Worm (Caenorhabditis elegans) whole organism, L4 larva: ENCODE measurements around the gene nlp-76.

Experiments used
- F44E2.7 ChIP-seq: fragments of 200-800 bp; sonication (Bioruptor generic); IDR thresholded peaks from 2 replicates; pipeline ENCODE4 v2.1.2; 2022; ENCODE audit warnings: missing genetic modification characterization, missing compliant biosample characterization
- R02D3.7 ChIP-seq: fragments of 150-350 bp; sonication (generic microtip); optimal IDR thresholded peaks from 3 replicates; lab custom pipeline; 2014; ENCODE audit warnings: missing biosample characterization, missing genetic modification characterization
- T26A8.4 ChIP-seq: fragments of 200-800 bp; sonication (Bioruptor generic); IDR thresholded peaks from 2 replicates; pipeline ENCODE4 v1.3.6; 2022; ENCODE audit warnings: missing genetic modification characterization, missing compliant biosample characterization
- Y48G9A.11 ChIP-seq: fragments of 200-800 bp; sonication (Bioruptor generic); IDR thresholded peaks from 2 replicates; pipeline ENCODE4 v1.3.6; 2022; ENCODE audit warnings: missing genetic modification reagents, missing genetic modification characterization, missing compliant biosample characterization
- Y75B8A.6 ChIP-seq: fragments of 200-800 bp; sonication (Bioruptor generic); IDR thresholded peaks from 2 replicates; pipeline ENCODE4 v1.3.6; 2022; ENCODE audit warnings: missing genetic modification reagents, missing genetic modification characterization, missing compliant biosample characterization
- aha-1 ChIP-seq: fragments of 150-350 bp; peaks from one replicate; lab custom pipeline; 2014; ENCODE audit warnings: missing biosample characterization, missing genetic modification characterization
- aly-2 ChIP-seq: sonication (generic microtip); optimal IDR thresholded peaks from 2 replicates; lab custom pipeline; 2018; ENCODE audit warnings: missing biosample characterization, missing genetic modification characterization
- arid-1 ChIP-seq: fragments of 200-800 bp; sonication (Bioruptor generic); conservative IDR thresholded peaks from 2 replicates; pipeline ENCODE4 v1.3.6; 2022; ENCODE audit warnings: missing genetic modification reagents, missing genetic modification characterization, missing compliant biosample characterization
- attf-4 ChIP-seq: sonication (generic microtip); optimal IDR thresholded peaks from 3 replicates; lab custom pipeline; 2017; ENCODE audit warnings: missing biosample characterization, missing genetic modification characterization
- ceh-20 ChIP-seq: fragments of 200-800 bp; sonication (Bioruptor generic); IDR thresholded peaks from 2 replicates; pipeline ENCODE4 v1.3.6; 2022; ENCODE audit warnings: missing genetic modification reagents, missing genetic modification characterization, missing compliant biosample characterization
- ceh-28 ChIP-seq: fragments of 150-350 bp; optimal IDR thresholded peaks from 2 replicates; lab custom pipeline; 2014; ENCODE audit warnings: missing biosample characterization, missing genetic modification reagents, missing genetic modification characterization
- ceh-32 ChIP-seq: sonication (generic microtip); optimal IDR thresholded peaks from 2 replicates; lab custom pipeline; 2016; ENCODE audit warnings: mild to moderate bottlenecking, missing genetic modification characterization, missing compliant biosample characterization; ENCODE audit not compliant: poor library complexity
- ceh-44 ChIP-seq: fragments of 200-800 bp; sonication (Bioruptor generic); IDR thresholded peaks from 2 replicates; pipeline ENCODE4 v1.3.6; 2022; ENCODE audit warnings: missing genetic modification reagents, missing genetic modification characterization, missing compliant biosample characterization
- ceh-62 ChIP-seq: sonication (generic microtip); optimal IDR thresholded peaks from 2 replicates; lab custom pipeline; 2017; ENCODE audit warnings: missing biosample characterization, missing genetic modification characterization
- ces-1 ChIP-seq: fragments of 150-350 bp; sonication (generic microtip); optimal IDR thresholded peaks from 4 replicates; lab custom pipeline; 2014; ENCODE audit warnings: missing biosample characterization, missing genetic modification reagents, missing genetic modification characterization
- dmd-8 ChIP-seq: fragments of 200-800 bp; sonication (Bioruptor generic); IDR thresholded peaks from 2 replicates; pipeline ENCODE4 v1.3.6; 2022; ENCODE audit warnings: missing genetic modification characterization, missing compliant biosample characterization
- dve-1 ChIP-seq: sonication (generic microtip); optimal IDR thresholded peaks from 2 replicates; lab custom pipeline; 2017; ENCODE audit warnings: antibody characterized with exemption, mild to moderate bottlenecking, missing genetic modification characterization, missing compliant biosample characterization; ENCODE audit not compliant: insufficient read depth
- egl-27 ChIP-seq: sonication (generic microtip); optimal IDR thresholded peaks from 3 replicates; lab custom pipeline; 2017; ENCODE audit warnings: missing biosample characterization, missing genetic modification reagents, missing genetic modification characterization
- egl-43 ChIP-seq: fragments of 200-800 bp; sonication (Bioruptor generic); IDR thresholded peaks from 2 replicates; pipeline ENCODE4 v1.3.6; 2022; ENCODE audit warnings: missing genetic modification reagents, missing genetic modification characterization, missing compliant biosample characterization
- fkh-10 ChIP-seq: fragments of 150-350 bp; optimal IDR thresholded peaks from 2 replicates; lab custom pipeline; 2014; ENCODE audit warnings: missing biosample characterization, missing genetic modification reagents, missing genetic modification characterization
- fos-1 ChIP-seq: fragments of 150-350 bp; optimal IDR thresholded peaks from 2 replicates; lab custom pipeline; 2014; ENCODE audit warnings: missing biosample characterization, missing genetic modification characterization
- hif-1 ChIP-seq, 2 experiments: sonication (generic microtip); optimal IDR thresholded peaks; 2 replicates each; lab custom pipeline; 2016 to 2017; ENCODE audit warnings: missing compliant biosample characterization in 2 of 2, missing genetic modification characterization in 2 of 2, missing genetic modification reagents in 2 of 2, missing genotype in 2 of 2, mild to moderate bottlenecking in 1 of 2
- hmg-1.1 ChIP-seq: fragments of 200-800 bp; sonication (Bioruptor generic); IDR thresholded peaks from 2 replicates; pipeline ENCODE4 v1.3.6; 2022; ENCODE audit warnings: missing genetic modification reagents, missing genetic modification characterization, missing compliant biosample characterization
- lim-7 ChIP-seq: fragments of 200-800 bp; sonication (Bioruptor generic); IDR thresholded peaks from 2 replicates; pipeline ENCODE4 v1.3.6; 2022; ENCODE audit warnings: missing genetic modification characterization, missing compliant biosample characterization
- lin-1 ChIP-seq: fragments of 200-800 bp; sonication (Bioruptor generic); IDR thresholded peaks from 2 replicates; pipeline ENCODE4 v1.3.6; 2022; ENCODE audit warnings: missing genetic modification reagents, missing genetic modification characterization, missing compliant biosample characterization
- lin-13 ChIP-seq: fragments of 150-350 bp; optimal IDR thresholded peaks from 2 replicates; lab custom pipeline; 2014; ENCODE audit warnings: missing biosample characterization, missing genetic modification reagents, missing genetic modification characterization
- lin-29 ChIP-seq: fragments of 200-800 bp; sonication (Bioruptor generic); IDR thresholded peaks from 2 replicates; pipeline ENCODE4 v1.3.6; 2022; ENCODE audit warnings: missing genetic modification reagents, missing genetic modification characterization, missing compliant biosample characterization
- madf-9 ChIP-seq: fragments of 200-800 bp; sonication (Bioruptor generic); conservative IDR thresholded peaks from 2 replicates; pipeline ENCODE4 v1.3.6; 2022; ENCODE audit warnings: missing genetic modification reagents, missing genetic modification characterization, missing compliant biosample characterization
- mep-1 ChIP-seq: fragments of 150-350 bp; sonication (generic microtip); optimal IDR thresholded peaks from 3 replicates; lab custom pipeline; 2014; ENCODE audit warnings: missing biosample characterization, missing genetic modification characterization
- mxl-2 ChIP-seq: fragments of 200-800 bp; sonication (Bioruptor generic); conservative IDR thresholded peaks from 2 replicates; pipeline ENCODE4 v1.3.6; 2022; ENCODE audit warnings: missing genetic modification reagents, missing genetic modification characterization, missing compliant biosample characterization
- nhr-10 ChIP-seq: fragments of 150-350 bp; optimal IDR thresholded peaks from 2 replicates; lab custom pipeline; 2014; ENCODE audit warnings: missing biosample characterization, missing genetic modification characterization
- nhr-11 ChIP-seq: fragments of 150-350 bp; optimal IDR thresholded peaks from 2 replicates; lab custom pipeline; 2014; ENCODE audit warnings: missing biosample characterization, missing genetic modification characterization
- nhr-111 ChIP-seq: fragments of 200-800 bp; sonication (Bioruptor generic); optimal IDR thresholded peaks from 2 replicates; lab custom pipeline; 2018; ENCODE audit warnings: mild to moderate bottlenecking, missing genetic modification characterization, missing compliant biosample characterization
- nhr-237 ChIP-seq: sonication (generic microtip); optimal IDR thresholded peaks from 2 replicates; lab custom pipeline; 2017; ENCODE audit warnings: missing biosample characterization, missing genetic modification characterization
- nhr-41 ChIP-seq: fragments of 200-800 bp; sonication (Bioruptor generic); IDR thresholded peaks from 2 replicates; pipeline ENCODE4 v1.3.6; 2022; ENCODE audit warnings: missing genetic modification reagents, missing genetic modification characterization, missing compliant biosample characterization
- nhr-42 ChIP-seq: fragments of 200-800 bp; sonication (Bioruptor generic); IDR thresholded peaks from 2 replicates; pipeline ENCODE4 v1.3.6; 2022; ENCODE audit warnings: missing genetic modification characterization, missing compliant biosample characterization
- nhr-6 ChIP-seq: fragments of 150-350 bp; optimal IDR thresholded peaks from 2 replicates; lab custom pipeline; 2014; ENCODE audit warnings: missing biosample characterization, missing genetic modification characterization
- php-3 ChIP-seq: fragments of 200-800 bp; sonication (Bioruptor generic); IDR thresholded peaks from 2 replicates; pipeline ENCODE4 v1.3.6; 2022; ENCODE audit warnings: missing genetic modification reagents, missing genetic modification characterization, missing compliant biosample characterization
- rbr-2 ChIP-seq: sonication (generic microtip); optimal IDR thresholded peaks from 2 replicates; lab custom pipeline; 2016; ENCODE audit warnings: missing genotype, missing genetic modification characterization, missing compliant biosample characterization
- skn-1 ChIP-seq: fragments of 150-350 bp; optimal IDR thresholded peaks from 2 replicates; lab custom pipeline; 2014; ENCODE audit warnings: missing biosample characterization, missing genetic modification characterization
- snpc-1.2 ChIP-seq: fragments of 200-800 bp; sonication (Bioruptor generic); IDR thresholded peaks from 2 replicates; pipeline ENCODE4 v1.3.6; 2022; ENCODE audit warnings: missing genetic modification reagents, missing genetic modification characterization, missing compliant biosample characterization
- snpc-4 ChIP-seq: fragments of 150-350 bp; optimal IDR thresholded peaks from 2 replicates; lab custom pipeline; 2014; ENCODE audit warnings: missing biosample characterization, missing genetic modification characterization
- spr-1 ChIP-seq: sonication (generic microtip); optimal IDR thresholded peaks from 2 replicates; lab custom pipeline; 2016; ENCODE audit warnings: mild to moderate bottlenecking, missing genetic modification characterization, missing compliant biosample characterization
- spr-3 ChIP-seq: fragments of 200-800 bp; sonication (Bioruptor generic); optimal IDR thresholded peaks from 2 replicates; lab custom pipeline; 2018; ENCODE audit warnings: mild to moderate bottlenecking, missing genetic modification characterization, missing compliant biosample characterization
- tra-1 ChIP-seq: fragments of 200-800 bp; sonication (Bioruptor generic); IDR thresholded peaks from 2 replicates; pipeline ENCODE4 v1.3.6; 2022; ENCODE audit warnings: missing genetic modification reagents, missing genetic modification characterization, missing compliant biosample characterization
- unc-39 ChIP-seq: sonication (generic microtip); optimal IDR thresholded peaks from 2 replicates; lab custom pipeline; 2017; ENCODE audit warnings: missing biosample characterization, missing genetic modification characterization
- vab-7 ChIP-seq: fragments of 200-800 bp; sonication (Bioruptor generic); IDR thresholded peaks from 2 replicates; pipeline ENCODE4 v1.3.6; 2022; ENCODE audit warnings: missing genetic modification reagents, missing genetic modification characterization, missing compliant biosample characterization
- zfp-3 ChIP-seq: fragments of 200-800 bp; sonication (Bioruptor generic); conservative IDR thresholded peaks from 2 replicates; pipeline ENCODE4 v1.3.6; 2022; ENCODE audit warnings: missing genetic modification reagents, missing genetic modification characterization, missing compliant biosample characterization
- ztf-11 ChIP-seq: fragments of 150-350 bp; optimal IDR thresholded peaks from 2 replicates; lab custom pipeline; 2014; ENCODE audit warnings: missing biosample characterization, missing genetic modification characterization

nlp-76 gene

DNA sequence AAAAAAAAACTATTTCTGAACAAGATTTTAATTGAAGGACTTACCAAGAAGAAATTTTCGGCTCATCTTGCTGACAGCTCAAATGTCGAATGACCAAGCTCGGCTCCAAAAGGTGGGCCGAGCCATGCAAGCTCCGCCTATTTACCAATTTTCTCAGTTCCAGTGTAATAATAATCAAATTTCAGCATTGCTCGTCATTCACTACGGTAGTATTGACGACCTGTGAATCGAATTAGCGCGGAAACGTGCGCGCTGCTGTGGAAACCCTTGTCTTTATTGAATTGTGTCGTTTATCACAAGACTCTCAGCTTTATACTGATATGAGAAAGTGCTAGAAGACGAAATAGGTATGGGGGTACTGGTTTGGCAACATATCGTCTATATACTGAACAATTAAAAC is at the start of gene nlp-76 (continued):
- 0 out of 2 replicates have a peak, but pooled peaks have one; percentile 21 for TF ChIP-seq php-3
- TF ChIP-seq lin-13 (GFP tag; lab: Kevin White, UChicago): no peak
- no peak for TF ChIP-seq rbr-2 (tag; lab: Kevin White, UChicago)
- peak; percentile 61; the same call in 1 of the 2 replicates for TF ChIP-seq lim-7
- TF ChIP-seq lin-29 (GFP tag; lab: Robert Waterston, UW): no peak
- TF ChIP-seq nhr-11 (tag; lab: Kevin White, UChicago): no peak
- TF ChIP-seq ceh-62: no peak
- TF ChIP-seq hmg-1.1 (GFP tag; lab: Robert Waterston, UW): 0 out of 2 replicates have a peak, but pooled peaks have one; percentile 36
- TF ChIP-seq zfp-3 (GFP tag; lab: Robert Waterston, UW): 0 out of 2 replicates have a peak, but pooled peaks have one; percentile 11
- TF ChIP-seq mep-1 (tag; lab: Kevin White, UChicago): peak; percentile 41
- no peak for TF ChIP-seq ceh-44 (GFP tag; lab: Robert Waterston, UW)
- TF ChIP-seq dve-1: no peak
- no peak for TF ChIP-seq ceh-32
- TF ChIP-seq nhr-10 (tag; lab: Kevin White, UChicago): no peak
- TF ChIP-seq fkh-10: no peak
- TF ChIP-seq nhr-41 (GFP tag; lab: Robert Waterston, UW): no peak
- TF ChIP-seq aha-1 (tag; lab: Kevin White, UChicago): peak; percentile 98
- TF ChIP-seq mxl-2: no peak
- no peak for TF ChIP-seq ces-1 (GFP tag; lab: Kevin White, UChicago)
- no peak for TF ChIP-seq nhr-6 (tag; lab: Kevin White, UChicago)
- no peak for TF ChIP-seq fos-1 (tag; lab: Kevin White, UChicago)
- TF ChIP-seq tra-1 (GFP tag; lab: Robert Waterston, UW): no peak
- TF ChIP-seq madf-9 (GFP tag; lab: Robert Waterston, UW): no peak
- no peak for TF ChIP-seq vab-7 (GFP tag; lab: Robert Waterston, UW)
- no peak for TF ChIP-seq F44E2.7 (GFP tag; lab: Robert Waterston, UW)
- TF ChIP-seq lin-1 (GFP tag; lab: Robert Waterston, UW): no peak
- TF ChIP-seq attf-4 (tag; lab: Kevin White, UChicago): no peak
- no peak for TF ChIP-seq dmd-8 (GFP tag; lab: Robert Waterston, UW)
- TF ChIP-seq spr-3 (GFP tag; lab: Kevin White, UChicago): peak; percentile 39
- TF ChIP-seq nhr-237 (tag; lab: Kevin White, UChicago): no peak
- no peak for TF ChIP-seq Y75B8A.6 (GFP tag; lab: Robert Waterston, UW)

DNA sequence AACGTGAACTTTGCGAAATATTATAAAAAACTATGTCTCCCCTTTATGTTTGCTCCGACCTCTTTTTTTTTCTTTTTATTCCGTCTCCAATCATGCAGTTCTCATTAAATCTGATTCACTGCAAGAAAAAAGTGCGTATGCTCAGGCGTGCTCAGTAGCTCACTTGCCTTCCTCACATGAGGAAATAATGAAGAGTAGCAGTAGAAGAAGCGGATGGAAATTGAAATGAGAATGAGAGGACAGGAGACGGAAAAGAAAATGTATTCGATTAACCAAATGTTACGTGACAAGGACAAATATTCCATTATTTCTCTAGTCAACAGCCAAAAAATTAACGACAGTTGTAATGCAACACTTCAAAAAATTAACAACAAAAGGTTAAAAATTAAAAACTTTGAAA is 49.3 kb upstream of the nlp-76 start:
- TF ChIP-seq Y48G9A.11 (GFP tag; lab: Robert Waterston, UW) (no peak), hif-1 (tag; optimal IDR thresholded peaks at IDR 0.05; lab: Kevin White, UChicago) (peak in 1 of 2 experiments; percentile 19), aha-1 (tag; lab: Kevin White, UChicago) (peak; percentile 98)

DNA sequence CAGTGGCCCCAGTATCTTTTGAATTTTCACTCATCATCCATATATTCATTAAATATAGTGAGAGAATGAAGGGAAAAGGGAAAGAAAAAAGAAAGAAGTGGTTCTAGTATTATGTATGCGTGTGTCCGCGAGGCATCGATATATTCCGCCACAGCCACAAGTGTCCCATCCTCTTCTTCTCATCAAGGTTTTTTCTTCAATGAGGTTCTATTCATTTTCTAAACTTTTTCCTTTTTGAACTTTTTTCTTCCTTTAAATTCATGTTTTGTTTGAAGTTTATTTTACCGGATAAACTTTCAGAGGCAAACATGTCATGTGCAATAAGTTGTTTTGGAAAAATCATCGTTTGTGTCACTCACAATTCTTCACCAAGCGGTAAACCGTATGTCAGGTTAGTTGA is 48.6 kb upstream of the nlp-76 start, which contains the start of gene rgs-2:
rgs-2 (plus strand) TSS at position 301 of the 400 bp plus-strand sequence.
- no peak for TF ChIP-seq arid-1 (GFP tag; lab: Robert Waterston, UW)
- no peak for TF ChIP-seq ceh-28 (tag; lab: Kevin White, UChicago)

DNA sequence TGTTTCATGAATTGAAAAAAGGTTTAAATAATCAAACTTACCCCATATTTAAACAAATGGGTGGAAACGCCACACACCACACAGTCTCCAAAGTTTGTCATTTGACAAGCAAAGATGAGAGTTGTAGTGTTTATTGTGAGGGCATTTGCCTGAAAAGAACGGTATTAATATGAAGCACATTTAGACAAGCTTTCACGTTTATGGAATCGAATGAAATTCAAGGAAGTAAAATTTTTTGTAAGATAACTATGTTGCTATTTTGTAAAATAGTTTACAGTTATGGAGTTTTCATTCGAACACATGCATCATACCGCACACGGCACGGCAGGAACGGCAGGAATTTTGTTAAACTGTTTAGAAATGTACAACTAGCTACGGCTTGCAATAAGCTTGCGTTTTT is 41.0 kb upstream of the nlp-76 start, which contains the start of gene nhr-272:
nhr-272 (minus strand) TSS at position 101 of the 400 bp plus-strand sequence.
- TF ChIP-seq snpc-1.2 (no peak), T26A8.4 (no peak), snpc-4 (tag; lab: Kevin White, UChicago) (no peak), aly-2 (tag; lab: Kevin White, UChicago) (no peak), skn-1 (tag; lab: Kevin White, UChicago) (no peak), egl-27 (tag; lab: Kevin White, UChicago) (no peak), egl-43 (GFP tag; lab: Robert Waterston, UW) (no peak), F44E2.7 (GFP tag; lab: Robert Waterston, UW) (no peak), unc-39 (tag; lab: Kevin White, UChicago) (no peak), spr-1 (tag; lab: Kevin White, UChicago) (no peak), nhr-42 (GFP tag; lab: Robert Waterston, UW) (no peak), ztf-11 (tag; lab: Kevin White, UChicago) (no peak), R02D3.7 (no peak), nhr-111 (GFP tag; lab: Kevin White, UChicago) (no peak), ceh-20 (GFP tag; lab: Robert Waterston, UW) (no peak)
